Worm (Caenorhabditis elegans) whole organism, late embryonic: ENCODE measurements around the gene R02D5.3.
A peak's percentile ranks its signal among the peaks of the same experiment; 100 is the strongest.

ENCODE experiments used
- C08G9.2 ChIP-seq: sonication (generic microtip); optimal IDR thresholded peaks from 2 replicates; lab custom pipeline; 2016; ENCODE audit warnings: mild to moderate bottlenecking, missing genetic modification characterization, moderate library complexity, missing compliant biosample characterization
- F13H6.1 ChIP-seq: sonication (generic microtip); optimal IDR thresholded peaks from 2 replicates; lab custom pipeline; 2016; ENCODE audit warnings: missing genetic modification characterization, missing compliant biosample characterization
- Y22D7AL.16 ChIP-seq: sonication (generic microtip); optimal IDR thresholded peaks from 2 replicates; lab custom pipeline; 2016; ENCODE audit warnings: missing genetic modification characterization, missing compliant biosample characterization
- ahr-1 ChIP-seq: sonication (generic microtip); optimal IDR thresholded peaks from 2 replicates; lab custom pipeline; 2016; ENCODE audit warnings: missing genetic modification characterization, missing compliant biosample characterization
- ceh-18 ChIP-seq: sonication (generic microtip); optimal IDR thresholded peaks from 2 replicates; lab custom pipeline; 2016; ENCODE audit warnings: missing genetic modification characterization, missing compliant biosample characterization
- ceh-2 ChIP-seq: sonication (generic microtip); optimal IDR thresholded peaks from 2 replicates; lab custom pipeline; 2016; ENCODE audit warnings: missing genotype, missing genetic modification characterization, missing compliant biosample characterization
- ceh-22 ChIP-seq: sonication (generic microtip); optimal IDR thresholded peaks from 2 replicates; lab custom pipeline; 2017; ENCODE audit warnings: missing biosample characterization, missing genetic modification characterization
- ceh-30 ChIP-seq: fragments of 150-350 bp; optimal IDR thresholded peaks from 2 replicates; lab custom pipeline; 2014; ENCODE audit warnings: missing biosample characterization, missing genetic modification characterization
- ceh-31 ChIP-seq: sonication (generic microtip); optimal IDR thresholded peaks from 2 replicates; lab custom pipeline; 2016; ENCODE audit warnings: missing genetic modification characterization, missing compliant biosample characterization
- ceh-34 ChIP-seq: sonication (generic microtip); optimal IDR thresholded peaks from 2 replicates; lab custom pipeline; 2016; ENCODE audit warnings: mild to moderate bottlenecking, missing genetic modification characterization, missing compliant biosample characterization
- ceh-9 ChIP-seq: sonication (generic microtip); optimal IDR thresholded peaks from 2 replicates; lab custom pipeline; 2016; ENCODE audit warnings: mild to moderate bottlenecking, missing genetic modification characterization, inconsistent platforms, missing compliant biosample characterization
- dmd-4 ChIP-seq: sonication (generic microtip); optimal IDR thresholded peaks from 2 replicates; lab custom pipeline; 2016; ENCODE audit warnings: borderline replicate concordance, missing genetic modification characterization, missing compliant biosample characterization
- elt-2 ChIP-seq: sonication (generic microtip); optimal IDR thresholded peaks from 2 replicates; lab custom pipeline; 2016; ENCODE audit warnings: missing genetic modification reagents, missing genetic modification characterization, missing compliant biosample characterization
- eyg-1 ChIP-seq: sonication (generic microtip); optimal IDR thresholded peaks from 2 replicates; lab custom pipeline; 2016; ENCODE audit warnings: missing genotype, missing genetic modification characterization, missing compliant biosample characterization
- fkh-10 ChIP-seq: fragments of 150-350 bp; optimal IDR thresholded peaks from 2 replicates; lab custom pipeline; 2014; ENCODE audit warnings: missing biosample characterization, missing genetic modification reagents, missing genetic modification characterization
- fkh-6 ChIP-seq: sonication (generic microtip); optimal IDR thresholded peaks from 2 replicates; lab custom pipeline; 2016; ENCODE audit warnings: missing genetic modification characterization, missing compliant biosample characterization
- gmeb-2 ChIP-seq: sonication (generic microtip); optimal IDR thresholded peaks from 2 replicates; lab custom pipeline; 2016; ENCODE audit warnings: missing genetic modification characterization, inconsistent platforms, missing compliant biosample characterization
- hlh-15 ChIP-seq: sonication (generic microtip); optimal IDR thresholded peaks from 2 replicates; lab custom pipeline; 2016; ENCODE audit warnings: missing genetic modification characterization, missing compliant biosample characterization
- lim-6 ChIP-seq: sonication (generic microtip); optimal IDR thresholded peaks from 2 replicates; lab custom pipeline; 2016; ENCODE audit warnings: missing genetic modification characterization, missing compliant biosample characterization
- lin-11 ChIP-seq: fragments of 200-800 bp; sonication (Bioruptor generic); optimal IDR thresholded peaks from 2 replicates; lab custom pipeline; 2018; ENCODE audit warnings: mild to moderate bottlenecking, missing genetic modification characterization, missing compliant biosample characterization
- madf-2 ChIP-seq: sonication (generic microtip); optimal IDR thresholded peaks from 2 replicates; lab custom pipeline; 2017; ENCODE audit warnings: missing genetic modification characterization, missing compliant biosample characterization
- nhr-232 ChIP-seq: sonication (generic microtip); optimal IDR thresholded peaks from 2 replicates; lab custom pipeline; 2016; ENCODE audit warnings: missing genetic modification characterization, missing compliant biosample characterization
- pat-9 ChIP-seq: fragments of 200-800 bp; sonication (Bioruptor generic); optimal IDR thresholded peaks from 2 replicates; lab custom pipeline; 2018; ENCODE audit warnings: mild to moderate bottlenecking, missing genetic modification characterization, moderate library complexity, missing compliant biosample characterization
- pax-1 ChIP-seq: fragments of 150-350 bp; optimal IDR thresholded peaks from 2 replicates; lab custom pipeline; 2014; ENCODE audit warnings: missing biosample characterization, missing genetic modification characterization
- pha-4 ChIP-seq: fragments of 150-350 bp; optimal IDR thresholded peaks from 2 replicates; lab custom pipeline; 2018; ENCODE audit warnings: missing biosample characterization, missing genetic modification reagents, missing genetic modification characterization
- pqm-1 ChIP-seq: sonication (generic microtip); optimal IDR thresholded peaks from 2 replicates; lab custom pipeline; 2016; ENCODE audit warnings: missing genetic modification characterization, missing compliant biosample characterization
- ref-2 ChIP-seq: sonication (generic microtip); optimal IDR thresholded peaks from 2 replicates; lab custom pipeline; 2016; ENCODE audit warnings: missing genetic modification characterization, missing compliant biosample characterization
- rnt-1 ChIP-seq: sonication (generic microtip); optimal IDR thresholded peaks from 2 replicates; lab custom pipeline; 2016; ENCODE audit warnings: missing genetic modification characterization, missing compliant biosample characterization
- sox-2 ChIP-seq: fragments of 200-800 bp; sonication (Bioruptor generic); IDR thresholded peaks from 2 replicates; pipeline ENCODE4 v1.3.6; 2022; ENCODE audit warnings: missing genetic modification reagents, missing genetic modification characterization, missing compliant biosample characterization
- syd-9 ChIP-seq: sonication (generic microtip); optimal IDR thresholded peaks from 2 replicates; lab custom pipeline; 2016; ENCODE audit warnings: mild to moderate bottlenecking, missing genetic modification characterization, moderate library complexity, missing compliant biosample characterization
- tbx-7 ChIP-seq: sonication (generic microtip); optimal IDR thresholded peaks from 2 replicates; lab custom pipeline; 2016; ENCODE audit warnings: missing genotype, missing genetic modification characterization, missing compliant biosample characterization
- ttx-3 ChIP-seq: sonication (generic microtip); optimal IDR thresholded peaks from 2 replicates; lab custom pipeline; 2016; ENCODE audit warnings: missing genetic modification reagents, missing genetic modification characterization, missing compliant biosample characterization
- unc-55 ChIP-seq: sonication (generic microtip); optimal IDR thresholded peaks from 2 replicates; lab custom pipeline; 2017; ENCODE audit warnings: missing biosample characterization, missing genetic modification reagents, missing genetic modification characterization
- unc-86 ChIP-seq: sonication (generic microtip); optimal IDR thresholded peaks from 2 replicates; lab custom pipeline; 2016; ENCODE audit warnings: missing genetic modification characterization, missing compliant biosample characterization

The R02D5.3 gene

ce11 chrV:14503065-14503464, 20.1 kb downstream of the R02D5.3 start:
- no peak for TF ChIP-seq unc-55
- TF ChIP-seq ttx-3 (tag; lab: Kevin White, UChicago), result no peak
- TF ChIP-seq ahr-1 (tag; lab: Kevin White, UChicago), result no peak
- TF ChIP-seq ceh-22 (tag; lab: Kevin White, UChicago), result no peak
- peak; percentile 47 for TF ChIP-seq elt-2 (tag; lab: Kevin White, UChicago)
- TF ChIP-seq pqm-1, result no peak
- no peak for TF ChIP-seq gmeb-2
- TF ChIP-seq unc-86 (tag; lab: Kevin White, UChicago), result no peak

DNA sequence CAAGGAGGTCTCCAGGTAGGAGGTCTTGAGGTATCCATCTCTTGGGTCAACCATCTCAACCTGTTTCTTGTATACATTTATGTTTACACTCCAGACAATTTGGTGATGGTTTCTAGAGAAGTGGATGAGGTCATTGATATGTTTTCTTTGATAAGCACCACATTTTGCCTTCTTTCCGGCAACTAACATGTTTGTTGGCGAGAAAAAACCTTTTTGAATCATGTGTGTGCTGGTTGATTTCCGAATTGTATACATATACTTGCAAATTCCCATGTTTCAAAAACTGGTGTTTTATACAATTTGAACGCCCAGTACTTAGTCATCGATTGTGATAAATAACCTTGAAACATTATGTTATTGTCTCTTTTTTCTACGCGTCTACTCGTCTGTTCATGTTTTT, 21.2 kb downstream of the R02D5.3 start:
- no peak for TF ChIP-seq F13H6.1 (tag; lab: Kevin White, UChicago)
- no peak for TF ChIP-seq unc-55
- no peak for TF ChIP-seq pha-4 (tag; lab: Kevin White, UChicago)
- no peak for TF ChIP-seq tbx-7 (tag; lab: Kevin White, UChicago)
- TF ChIP-seq pax-1 (tag; lab: Kevin White, UChicago), result no peak
- TF ChIP-seq syd-9 (tag; lab: Kevin White, UChicago), result no peak
- no peak for TF ChIP-seq hlh-15 (tag; lab: Kevin White, UChicago)
- TF ChIP-seq ceh-18 (tag; lab: Kevin White, UChicago), result no peak
- no peak for TF ChIP-seq lim-6
- TF ChIP-seq madf-2, result no peak
- TF ChIP-seq ceh-2 (tag; lab: Kevin White, UChicago), result no peak
- no peak for TF ChIP-seq sox-2 (GFP tag; lab: Robert Waterston, UW)
- TF ChIP-seq ref-2, result no peak
- TF ChIP-seq rnt-1 (tag; lab: Kevin White, UChicago), result no peak
- TF ChIP-seq ceh-30, result no peak
- no peak for TF ChIP-seq fkh-6 (tag; lab: Kevin White, UChicago)
- no peak for TF ChIP-seq Y22D7AL.16 (tag; lab: Kevin White, UChicago)
- TF ChIP-seq eyg-1 (tag; lab: Kevin White, UChicago), result no peak

DNA sequence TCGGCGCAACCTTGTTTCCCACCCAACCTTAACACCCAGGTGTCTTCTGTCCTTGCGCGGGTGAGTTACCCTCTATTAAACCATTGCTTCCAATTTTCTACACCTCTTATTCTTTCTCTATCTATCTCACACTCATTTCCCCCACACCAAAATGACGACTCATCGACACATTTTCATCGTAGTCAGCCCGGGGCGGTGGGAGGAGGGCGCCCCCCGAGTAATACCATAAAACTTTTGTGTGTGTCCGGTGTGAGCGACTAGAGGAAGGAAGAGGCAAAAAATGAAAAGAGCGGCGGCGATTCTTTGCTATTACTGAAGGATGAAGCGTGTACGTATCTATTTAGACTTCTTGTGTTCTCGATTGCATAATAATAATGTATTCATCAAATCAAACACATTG, 21.8 kb downstream of the R02D5.3 start:
- TF ChIP-seq fkh-10 (GFP tag; lab: Kevin White, UChicago) (no peak), lin-11 (tag; lab: Kevin White, UChicago) (peak; percentile 3)

DNA sequence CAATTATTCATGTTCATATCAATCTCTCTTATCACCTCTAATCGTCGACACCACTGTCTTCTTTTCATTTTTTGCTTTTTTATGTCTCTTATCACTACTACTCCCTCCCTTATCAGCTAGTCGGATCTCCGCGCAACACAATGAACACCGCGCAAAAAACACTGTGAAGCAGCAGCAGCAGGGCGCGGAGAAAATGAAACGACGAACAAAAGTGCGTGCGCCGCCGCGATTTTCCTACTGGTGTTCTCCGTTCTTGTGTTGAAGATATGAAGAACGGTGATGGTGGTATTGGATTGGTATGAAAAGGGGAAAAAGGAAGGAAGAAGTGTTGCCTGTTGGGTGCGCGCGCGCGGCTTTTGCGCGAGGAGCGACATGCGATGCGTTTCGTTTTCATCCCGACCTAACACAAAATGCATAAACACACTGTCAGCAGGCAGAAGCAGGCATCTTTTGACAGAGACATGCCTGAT, 22.8 kb downstream of the R02D5.3 start:
- TF ChIP-seq elt-2 (tag; lab: Kevin White, UChicago) (peak; percentile 97), syd-9 (tag; lab: Kevin White, UChicago) (peak; percentile 11), rnt-1 (tag; lab: Kevin White, UChicago) (peak; percentile 45), ref-2 (peak; percentile 79), ceh-31 (tag; lab: Kevin White, UChicago) (peak; percentile 10), ceh-34 (tag; lab: Kevin White, UChicago) (no peak), nhr-232 (no peak), tbx-7 (tag; lab: Kevin White, UChicago) (no peak), dmd-4 (tag; lab: Kevin White, UChicago) (no peak), ceh-9 (no peak), C08G9.2 (tag; lab: Kevin White, UChicago) (peak; percentile 16), ceh-2 (tag; lab: Kevin White, UChicago) (no peak), madf-2 (no peak), F13H6.1 (tag; lab: Kevin White, UChicago) (no peak), gmeb-2 (no peak), ceh-30 (no peak)

DNA sequence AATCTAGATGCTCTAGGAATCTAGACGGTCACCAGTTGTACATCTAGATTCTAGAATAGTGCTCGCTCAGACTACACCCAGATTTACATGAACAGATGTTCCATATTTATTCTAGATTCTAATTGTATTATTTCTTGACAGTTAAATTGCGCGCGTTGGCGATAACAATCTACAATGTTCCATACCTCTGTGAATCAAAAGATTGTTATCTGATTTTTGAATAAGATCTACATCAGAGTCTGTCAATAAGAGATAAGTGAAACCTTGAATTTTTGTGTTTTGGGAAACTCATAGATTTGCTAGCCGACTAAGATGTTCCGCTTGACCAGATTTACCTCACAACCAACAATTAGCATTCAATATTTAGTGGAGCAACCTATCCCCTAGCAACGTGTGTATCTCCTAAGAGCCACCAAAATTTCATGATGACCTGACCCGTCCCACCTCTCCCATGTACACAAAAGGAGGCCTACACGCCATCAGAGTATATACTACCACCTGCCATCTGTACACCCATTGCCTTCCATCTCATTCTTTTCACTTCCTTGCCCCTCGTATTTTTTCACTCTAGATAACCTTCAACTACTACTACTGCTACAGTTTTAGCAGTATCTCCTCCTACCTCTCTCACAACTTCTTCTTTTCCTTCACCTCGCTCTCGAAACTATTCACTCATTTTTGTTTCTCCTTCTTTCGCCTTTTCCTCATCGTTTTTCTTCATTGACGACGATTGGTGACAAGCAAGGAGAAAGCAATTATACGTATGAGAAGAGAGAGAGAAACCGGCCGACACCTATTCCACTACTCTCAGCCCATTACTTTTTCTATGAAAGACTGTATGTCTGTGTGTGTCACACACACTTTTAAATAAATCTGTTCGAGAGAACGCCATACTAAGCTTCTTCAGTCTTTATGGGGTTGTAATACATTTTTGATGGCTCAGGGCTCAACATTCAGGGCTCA, 24.0 kb downstream of the R02D5.3 start:
- TF ChIP-seq unc-55, result peak; percentile 6
- peak; percentile 3 for TF ChIP-seq elt-2 (tag; lab: Kevin White, UChicago)
- peak; percentile 22 for TF ChIP-seq rnt-1 (tag; lab: Kevin White, UChicago)
- no peak for TF ChIP-seq pat-9 (tag; lab: Kevin White, UChicago)
